Fruit fly (Drosophila melanogaster) whole organism: ENCODE data around the gene CG11891.

Experiments used
- CG8478 ChIP-seq: fragments of >200 bp; optimal IDR thresholded peaks from 2 replicates; lab custom pipeline; 2018; ENCODE audit warnings: inconsistent platforms
- Dll ChIP-seq: fragments of >200 bp; optimal IDR thresholded peaks from 2 replicates; lab custom pipeline; 2017
- EcR ChIP-seq, 2 experiments: fragments of >200 bp; optimal IDR thresholded peaks; 2 replicates each; lab custom pipeline; 2017; ENCODE audit warnings: missing biosample characterization in 2 of 2, missing genetic modification characterization in 2 of 2, missing genetic modification reagents in 2 of 2
- pan ChIP-seq: fragments of >200 bp; optimal IDR thresholded peaks from 2 replicates; lab custom pipeline; 2017
- psq ChIP-seq: fragments of >200 bp; optimal IDR thresholded peaks from 2 replicates; lab custom pipeline; 2017
- usp ChIP-seq: fragments of >200 bp; optimal IDR thresholded peaks from 2 replicates; lab custom pipeline; 2017; ENCODE audit warnings: missing biosample characterization, missing genetic modification characterization, mixed read lengths

The CG11891 gene

dm6 chr3R:25302239-25302638 lies 32.2 kb downstream of the CG11891 start, which contains the start of gene CG31370:
Gene CG31370, plus strand, starts transcription at chr3R:25302464.
- no peak for TF ChIP-seq EcR (GFP tag; optimal IDR thresholded peaks at IDR 0.05; lab: Kevin White, UChicago)
- TF ChIP-seq usp (GFP tag; lab: Kevin White, UChicago): no peak
- no peak for TF ChIP-seq CG8478 (lab: Kevin White, UChicago)
- TF ChIP-seq psq: no peak
- TF ChIP-seq Dll (lab: Kevin White, UChicago): no peak
- no peak for TF ChIP-seq pan (lab: Kevin White, UChicago)

- TF ChIP-seq EcR (GFP tag; optimal IDR thresholded peaks at IDR 0.05; lab: Kevin White, UChicago) (no peak), Dll (lab: Kevin White, UChicago) (no peak), usp (GFP tag; lab: Kevin White, UChicago) (no peak), psq (no peak), pan (lab: Kevin White, UChicago) (no peak), CG8478 (lab: Kevin White, UChicago) (no peak)
Observed at dm6 chr3R:25303857-25304440, 33.9 kb downstream of the CG11891 start, which contains the start of gene CG31436. Gene CG31436, plus strand, starts transcription at chr3R:25304137.

dm6 chr3R:25305822-25306544 lies 36.0 kb downstream of the CG11891 start:
- TF ChIP-seq Dll (lab: Kevin White, UChicago) (no peak), usp (GFP tag; lab: Kevin White, UChicago) (no peak), CG8478 (lab: Kevin White, UChicago) (no peak), EcR (GFP tag; optimal IDR thresholded peaks at IDR 0.05; lab: Kevin White, UChicago) (no peak), pan (lab: Kevin White, UChicago) (no peak), psq (no peak)

dm6 chr3R:25308228-25308627 lies 38.2 kb downstream of the CG11891 start, which contains the start of gene CG10550:
Gene CG10550, minus strand, starts transcription at chr3R:25308391.
- no peak for TF ChIP-seq psq

- TF ChIP-seq pan (lab: Kevin White, UChicago): no peak
- TF ChIP-seq EcR (GFP tag; optimal IDR thresholded peaks at IDR 0.05; lab: Kevin White, UChicago): no peak
- no peak for TF ChIP-seq usp (GFP tag; lab: Kevin White, UChicago)
- TF ChIP-seq Dll (lab: Kevin White, UChicago): no peak
- no peak for TF ChIP-seq CG8478 (lab: Kevin White, UChicago)
- TF ChIP-seq psq: no peak
Observed at dm6 chr3R:25309175-25309574, 39.2 kb downstream of the CG11891 start.

- no peak for TF ChIP-seq usp (GFP tag; lab: Kevin White, UChicago)
- no peak for TF ChIP-seq EcR (GFP tag; optimal IDR thresholded peaks at IDR 0.05; lab: Kevin White, UChicago)
- TF ChIP-seq pan (lab: Kevin White, UChicago): no peak
- TF ChIP-seq CG8478 (lab: Kevin White, UChicago): no peak
- no peak for TF ChIP-seq Dll (lab: Kevin White, UChicago)
- TF ChIP-seq psq: no peak
Observed at dm6 chr3R:25310843-25311242, 40.8 kb downstream of the CG11891 start, which contains the start of gene CG31099. Gene CG31099, minus strand, starts transcription at chr3R:25310943.

- no peak for TF ChIP-seq pan (lab: Kevin White, UChicago)
- no peak for TF ChIP-seq CG8478 (lab: Kevin White, UChicago)
- no peak for TF ChIP-seq EcR (GFP tag; optimal IDR thresholded peaks at IDR 0.05; lab: Kevin White, UChicago)
- no peak for TF ChIP-seq usp (GFP tag; lab: Kevin White, UChicago)
- TF ChIP-seq Dll (lab: Kevin White, UChicago): no peak
- no peak for TF ChIP-seq psq
Observed at dm6 chr3R:25312583-25312982, 42.6 kb downstream of the CG11891 start.

- TF ChIP-seq usp (GFP tag; lab: Kevin White, UChicago) (no peak), pan (lab: Kevin White, UChicago) (no peak), psq (no peak), EcR (GFP tag; optimal IDR thresholded peaks at IDR 0.05; lab: Kevin White, UChicago) (no peak), Dll (lab: Kevin White, UChicago) (no peak), CG8478 (lab: Kevin White, UChicago) (no peak)
Observed at dm6 chr3R:25313771-25314170, 43.8 kb downstream of the CG11891 start, which contains the start of gene CG31087. Gene CG31087, minus strand, starts transcription at chr3R:25313833.

dm6 chr3R:25316016-25316415 lies 46.0 kb downstream of the CG11891 start, which contains the start of gene CG10559:
Gene CG10559, minus strand, starts transcription at chr3R:25316116.
- no peak for TF ChIP-seq Dll (lab: Kevin White, UChicago)
- no peak for TF ChIP-seq psq
- no peak for TF ChIP-seq CG8478 (lab: Kevin White, UChicago)
- TF ChIP-seq EcR (GFP tag; optimal IDR thresholded peaks at IDR 0.05; lab: Kevin White, UChicago): no peak
- no peak for TF ChIP-seq pan (lab: Kevin White, UChicago)
- no peak for TF ChIP-seq usp (GFP tag; lab: Kevin White, UChicago)

dm6 chr3R:25318011-25318410 lies 48.0 kb downstream of the CG11891 start, which contains the start of gene CG10553:
Gene CG10553, minus strand, starts transcription at chr3R:25318111.
- TF ChIP-seq pan (lab: Kevin White, UChicago) (no peak), EcR (GFP tag; optimal IDR thresholded peaks at IDR 0.05; lab: Kevin White, UChicago) (no peak), CG8478 (lab: Kevin White, UChicago) (no peak), psq (no peak), Dll (lab: Kevin White, UChicago) (no peak), usp (GFP tag; lab: Kevin White, UChicago) (no peak)

dm6 chr3R:25320051-25320705 lies 50.2 kb downstream of the CG11891 start, which contains the start of gene CG10560:
Gene CG10560, minus strand, starts transcription at chr3R:25320101.
- TF ChIP-seq psq (no peak), usp (GFP tag; lab: Kevin White, UChicago) (no peak), EcR (GFP tag; optimal IDR thresholded peaks at IDR 0.05; lab: Kevin White, UChicago) (no peak), pan (lab: Kevin White, UChicago) (no peak), CG8478 (lab: Kevin White, UChicago) (no peak), Dll (lab: Kevin White, UChicago) (no peak)
